Worm (Caenorhabditis elegans): ENCODE data around the gene F58A4.6.

DNA sequence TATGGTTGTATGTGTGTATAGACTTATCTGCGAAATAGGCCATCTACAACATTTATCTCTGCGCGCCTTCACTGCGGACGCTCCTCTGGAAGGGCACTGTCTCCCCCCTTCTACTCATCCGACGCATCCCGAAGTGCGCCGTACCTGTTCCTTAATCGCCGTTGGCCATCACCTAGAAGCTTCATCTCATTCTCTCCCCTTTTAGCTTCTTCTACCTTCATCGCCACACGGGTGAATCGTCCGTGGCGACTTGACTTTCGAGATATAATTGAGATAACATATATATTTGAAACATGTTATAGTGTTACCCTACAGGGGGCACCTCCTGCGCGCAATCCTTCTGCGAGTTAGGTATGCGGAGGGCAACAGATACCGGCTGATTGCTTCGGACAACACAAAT, 27.8 kb downstream of the F58A4.6 start:
- TF ChIP-seq B0336.3 (GFP tag; IDR thresholded peaks at IDR 0.05) (no peak), efl-1 (GFP tag; optimal IDR thresholded peaks at IDR 0.05) (no peak), hmg-20 (GFP tag; IDR thresholded peaks at IDR 0.05) (no peak), lin-40 (tag; optimal IDR thresholded peaks at IDR 0.05) (no peak), F52B5.7 (tag; optimal IDR thresholded peaks at IDR 0.05) (no peak), Y95B8A.8 (GFP tag; IDR thresholded peaks at IDR 0.05) (no peak), unc-62 (GFP tag; optimal IDR thresholded peaks at IDR 0.05) (no peak), Y53F4B.3 (GFP tag; IDR thresholded peaks at IDR 0.05) (no peak), madf-10 (tag; optimal IDR thresholded peaks at IDR 0.05) (no peak), athp-1 (tag; optimal IDR thresholded peaks at IDR 0.05) (no peak), dpl-1 (GFP tag; optimal IDR thresholded peaks at IDR 0.05) (no peak), B0035.1 (tag; optimal IDR thresholded peaks at IDR 0.05) (no peak), unc-130 (GFP tag; optimal IDR thresholded peaks at IDR 0.05) (no peak), lin-26 (GFP tag; IDR thresholded peaks at IDR 0.05) (no peak)

All from whole organism, young adult.